Fruit fly (Drosophila melanogaster) whole organism, embryonic: ENCODE data around the gene CG42272.
A peak's percentile ranks its signal among the peaks of the same experiment; 100 is the strongest.

Experiments used
- Asciz ChIP-seq: fragments of 200-800 bp; sonication (Bioruptor generic); optimal IDR thresholded peaks from 2 replicates; lab custom pipeline; 2017; ENCODE audit warnings: missing biosample characterization, mild to moderate bottlenecking, missing genetic modification characterization, missing genetic modification reagents
- Awh ChIP-seq: fragments of 200-800 bp; sonication (Bioruptor generic); IDR thresholded peaks from 2 replicates; pipeline ENCODE4, ENCODE4 v1.3.6; 2022; ENCODE audit warnings: missing biosample characterization, missing genetic modification characterization
- Bgb ChIP-seq: fragments of 200-800 bp; sonication (Bioruptor generic); IDR thresholded peaks from 2 replicates; pipeline ENCODE4 v1.3.6; 2022; ENCODE audit warnings: missing biosample characterization, missing genetic modification characterization; ENCODE audit not compliant: partially characterized antibody
- CG10431 ChIP-seq: fragments of 200-800 bp; sonication (Bioruptor generic); optimal IDR thresholded peaks from 3 replicates; lab custom pipeline; 2018; ENCODE audit warnings: missing biosample characterization, mild to moderate bottlenecking, missing genetic modification characterization
- CG11695 ChIP-seq: fragments of 200-800 bp; sonication (Bioruptor generic); IDR thresholded peaks from 3 replicates; pipeline ENCODE4 v1.3.6; 2022; ENCODE audit warnings: missing biosample characterization, missing genetic modification characterization
- CG11723 ChIP-seq: fragments of 200-800 bp; sonication (Bioruptor generic); optimal IDR thresholded peaks from 2 replicates; lab custom pipeline; 2017; ENCODE audit warnings: missing biosample characterization, mild to moderate bottlenecking, missing genetic modification characterization
- CG12236 ChIP-seq: fragments of 200-800 bp; sonication (Bioruptor generic); optimal IDR thresholded peaks from 2 replicates; lab custom pipeline; 2016; ENCODE audit warnings: missing biosample characterization, missing genetic modification characterization
- CG12744 ChIP-seq: fragments of 200-800 bp; sonication (Bioruptor generic); optimal IDR thresholded peaks from 2 replicates; lab custom pipeline; 2016; ENCODE audit warnings: missing biosample characterization, missing genetic modification characterization
- CG13894 ChIP-seq: fragments of 200-800 bp; sonication (Bioruptor generic); optimal IDR thresholded peaks from 3 replicates; lab custom pipeline; 2018; ENCODE audit warnings: missing biosample characterization, mild to moderate bottlenecking, missing genetic modification characterization, moderate library complexity
- CG15479 ChIP-seq: fragments of 200-800 bp; sonication (Bioruptor generic); optimal IDR thresholded peaks from 3 replicates; lab custom pipeline; 2019; ENCODE audit warnings: missing biosample characterization, mild to moderate bottlenecking, missing genetic modification characterization, moderate library complexity
- CG18262 ChIP-seq: fragments of 200-800 bp; optimal IDR thresholded peaks from 3 replicates; lab custom pipeline; 2019; ENCODE audit warnings: missing biosample characterization, mild to moderate bottlenecking, missing genetic modification characterization, moderate library complexity
- CG30431 ChIP-seq: fragments of 200-800 bp; sonication (Bioruptor generic); optimal IDR thresholded peaks from 2 replicates; lab custom pipeline; 2017; ENCODE audit warnings: missing biosample characterization, missing genetic modification characterization
- CG31224 ChIP-seq: fragments of 200-800 bp; sonication (Bioruptor generic); IDR thresholded peaks from 2 replicates; pipeline ENCODE4 v1.3.6; 2022; ENCODE audit warnings: missing biosample characterization, missing genetic modification characterization
- CG31441 ChIP-seq: fragments of 200-800 bp; sonication (Bioruptor generic); IDR thresholded peaks from 2 replicates; pipeline ENCODE4 v1.3.6; 2022; ENCODE audit warnings: missing biosample characterization, missing genetic modification characterization
- CG3995 ChIP-seq: fragments of 200-800 bp; sonication (Bioruptor generic); optimal IDR thresholded peaks from 3 replicates; lab custom pipeline; 2016; ENCODE audit warnings: missing biosample characterization, missing genetic modification characterization
- CG5180 ChIP-seq: fragments of 200-800 bp; sonication (Bioruptor generic); optimal IDR thresholded peaks from 3 replicates; lab custom pipeline; 2017; ENCODE audit warnings: missing biosample characterization, missing genetic modification characterization, mild to moderate bottlenecking, moderate library complexity, missing genetic modification reagents
- CG6791 ChIP-seq: fragments of 200-800 bp; sonication (Bioruptor generic); IDR thresholded peaks from 3 replicates; pipeline ENCODE4 v1.3.6; 2022; ENCODE audit warnings: missing biosample characterization, missing genetic modification characterization; ENCODE audit not compliant: partially characterized antibody
- CG7839 ChIP-seq: fragments of 200-800 bp; sonication (Bioruptor generic); optimal IDR thresholded peaks from 3 replicates; lab custom pipeline; 2018; ENCODE audit warnings: missing biosample characterization, mild to moderate bottlenecking, missing genetic modification characterization, moderate library complexity
- CG9797 ChIP-seq: fragments of 200-800 bp; sonication (Bioruptor generic); optimal IDR thresholded peaks from 3 replicates; lab custom pipeline; 2018; ENCODE audit warnings: missing biosample characterization, mild to moderate bottlenecking, missing genetic modification characterization
- CrebB ChIP-seq: fragments of 200-800 bp; sonication (Bioruptor generic); optimal IDR thresholded peaks from 3 replicates; lab custom pipeline; 2018; ENCODE audit warnings: missing biosample characterization, mild to moderate bottlenecking, missing genetic modification characterization
- Dek ChIP-seq: fragments of 200-800 bp; sonication (Bioruptor generic); optimal IDR thresholded peaks from 3 replicates; lab custom pipeline; 2019; ENCODE audit warnings: missing biosample characterization, mild to moderate bottlenecking, missing genetic modification characterization, moderate library complexity
- Dp ChIP-seq: fragments of 200-800 bp; sonication (Bioruptor generic); optimal IDR thresholded peaks from 2 replicates; lab custom pipeline; 2018; ENCODE audit warnings: missing biosample characterization, mild to moderate bottlenecking, missing genetic modification characterization, moderate library complexity
- Dref ChIP-seq: fragments of 200-800 bp; sonication (Bioruptor generic); IDR thresholded peaks from 2 replicates; pipeline ENCODE4 v1.3.6; 2022; ENCODE audit warnings: missing biosample characterization, missing genetic modification characterization
- Ets97D ChIP-seq: fragments of 200-800 bp; sonication (Bioruptor generic); optimal IDR thresholded peaks from 3 replicates; lab custom pipeline; 2016; ENCODE audit warnings: missing biosample characterization, missing genetic modification characterization
- HHEX ChIP-seq: fragments of 200-800 bp; sonication (Bioruptor generic); optimal IDR thresholded peaks from 3 replicates; lab custom pipeline; 2017; ENCODE audit warnings: missing biosample characterization, mild to moderate bottlenecking, missing genetic modification characterization, missing genetic modification reagents
- HLH4C ChIP-seq: fragments of 200-800 bp; sonication (Bioruptor generic); IDR thresholded peaks from 3 replicates; pipeline ENCODE4 v1.3.6; 2022; ENCODE audit warnings: missing biosample characterization, missing genetic modification characterization; ENCODE audit not compliant: partially characterized antibody
- HmgZ ChIP-seq: fragments of 200-800 bp; sonication (Bioruptor generic); optimal IDR thresholded peaks from 2 replicates; lab custom pipeline; 2018; ENCODE audit warnings: missing biosample characterization, mild to moderate bottlenecking, missing genetic modification characterization
- Jarid2 ChIP-seq: fragments of 200-800 bp; sonication (Bioruptor generic); optimal IDR thresholded peaks from 3 replicates; lab custom pipeline; 2017; ENCODE audit warnings: mild to moderate bottlenecking, missing biosample characterization, missing genetic modification reagents, missing genetic modification characterization
- Lpt ChIP-seq: fragments of >200 bp; optimal IDR thresholded peaks from 2 replicates; lab custom pipeline; 2018; ENCODE audit warnings: missing biosample characterization, missing genetic modification characterization
- Mrtf ChIP-seq: fragments of 200-800 bp; sonication (Bioruptor generic); IDR thresholded peaks from 3 replicates; pipeline ENCODE4 v1.3.6; 2022; ENCODE audit warnings: missing biosample characterization, missing genetic modification characterization
- Nf-YC ChIP-seq: fragments of 200-800 bp; optimal IDR thresholded peaks from 3 replicates; lab custom pipeline; 2019; ENCODE audit warnings: missing biosample characterization, mild to moderate bottlenecking, missing genetic modification characterization, moderate library complexity
- Scr ChIP-seq: fragments of 200-800 bp; sonication (Bioruptor generic); IDR thresholded peaks from 2 replicates; pipeline ENCODE4 v1.3.6; 2022; ENCODE audit warnings: missing biosample characterization, missing genetic modification characterization; ENCODE audit not compliant: partially characterized antibody
- Sox102F ChIP-seq: fragments of 200-800 bp; sonication (Bioruptor generic); optimal IDR thresholded peaks from 2 replicates; lab custom pipeline; 2018; ENCODE audit warnings: missing biosample characterization, mild to moderate bottlenecking, missing genetic modification characterization, moderate library complexity
- Stat92E ChIP-seq, 3 experiments: fragments of >200 bp in 2 of 3; fragments of 200-800 bp in 1 of 3; sonication (Bioruptor generic) in 1 of 3; optimal IDR thresholded peaks; 2 replicates each; lab custom pipeline; 2017 to 2019; ENCODE audit warnings: missing biosample characterization in 3 of 3, missing genetic modification characterization in 3 of 3, mild to moderate bottlenecking in 1 of 3, moderate library complexity in 1 of 3
- al ChIP-seq: fragments of 200-800 bp; sonication (Bioruptor generic); IDR thresholded peaks from 2 replicates; pipeline ENCODE4 v1.3.6; 2022; ENCODE audit warnings: missing biosample characterization, missing genetic modification characterization
- ato ChIP-seq: fragments of 200-800 bp; sonication (Bioruptor generic); IDR thresholded peaks from 2 replicates; pipeline ENCODE4 v1.3.6; 2022; ENCODE audit warnings: missing biosample characterization, missing genetic modification characterization; ENCODE audit not compliant: partially characterized antibody
- dmrt99B ChIP-seq: fragments of 200-800 bp; sonication (Bioruptor generic); optimal IDR thresholded peaks from 2 replicates; lab custom pipeline; 2018; ENCODE audit warnings: missing biosample characterization, mild to moderate bottlenecking, missing genetic modification characterization, moderate library complexity
- eyg ChIP-seq: fragments of 200-800 bp; sonication (Bioruptor generic); optimal IDR thresholded peaks from 3 replicates; lab custom pipeline; 2016; ENCODE audit warnings: missing biosample characterization, missing genetic modification characterization
- fru ChIP-seq: fragments of >200 bp; optimal IDR thresholded peaks from 2 replicates; lab custom pipeline; 2017
- ftz-f1 ChIP-seq: fragments of 200-800 bp; sonication (Bioruptor generic); optimal IDR thresholded peaks from 2 replicates; lab custom pipeline; 2016; ENCODE audit warnings: missing biosample characterization, missing genetic modification characterization
- gem ChIP-seq: fragments of 200-800 bp; sonication (Bioruptor generic); optimal IDR thresholded peaks from 2 replicates; lab custom pipeline; 2019; ENCODE audit warnings: missing biosample characterization, mild to moderate bottlenecking, missing genetic modification characterization, moderate library complexity
- gsb-n ChIP-seq: fragments of 200-800 bp; sonication (Bioruptor generic); optimal IDR thresholded peaks from 3 replicates; lab custom pipeline; 2018; ENCODE audit warnings: missing biosample characterization, mild to moderate bottlenecking, missing genetic modification characterization
- her ChIP-seq: fragments of 200-800 bp; sonication (Bioruptor generic); optimal IDR thresholded peaks from 2 replicates; lab custom pipeline; 2016; ENCODE audit warnings: missing biosample characterization, missing genetic modification characterization
- kay ChIP-seq: fragments of 200-800 bp; sonication (Bioruptor generic); optimal IDR thresholded peaks from 2 replicates; lab custom pipeline; 2016; ENCODE audit warnings: missing biosample characterization, missing genetic modification characterization
- lov ChIP-seq, 2 experiments: fragments of 200-800 bp in 1 of 2; fragments of >200 bp in 1 of 2; sonication (Bioruptor generic) in 1 of 2; IDR thresholded peaks in 1 of 2; optimal IDR thresholded peaks in 1 of 2; 2 replicates in 1 of 2; 3 replicates in 1 of 2; pipeline versions ENCODE4 v1.3.6 to Lab custom; 2017 to 2022; ENCODE audit warnings: missing biosample characterization in 1 of 2, missing genetic modification characterization in 1 of 2
- repo ChIP-seq: fragments of 200-800 bp; sonication (Bioruptor generic); optimal IDR thresholded peaks from 2 replicates; lab custom pipeline; 2016; ENCODE audit warnings: missing biosample characterization, missing genetic modification characterization
- ssp ChIP-seq: fragments of 200-800 bp; sonication (Bioruptor generic); IDR thresholded peaks from 2 replicates; pipeline ENCODE4 v1.3.6; 2022; ENCODE audit warnings: missing biosample characterization, missing genetic modification characterization
- tgo ChIP-seq: fragments of 200-800 bp; sonication (Bioruptor generic); IDR thresholded peaks from 3 replicates; pipeline ENCODE4 v1.3.6; 2022; ENCODE audit warnings: missing biosample characterization, missing genetic modification characterization
- tll ChIP-seq, 2 experiments: fragments of 200-800 bp in 1 of 2; fragments of >200 bp in 1 of 2; sonication (Bioruptor generic) in 1 of 2; optimal IDR thresholded peaks; 2 replicates each; lab custom pipeline; 2017 to 2019; ENCODE audit warnings: missing biosample characterization in 2 of 2, missing genetic modification characterization in 2 of 2, mild to moderate bottlenecking in 1 of 2, moderate library complexity in 1 of 2

CG42272 gene

DNA sequence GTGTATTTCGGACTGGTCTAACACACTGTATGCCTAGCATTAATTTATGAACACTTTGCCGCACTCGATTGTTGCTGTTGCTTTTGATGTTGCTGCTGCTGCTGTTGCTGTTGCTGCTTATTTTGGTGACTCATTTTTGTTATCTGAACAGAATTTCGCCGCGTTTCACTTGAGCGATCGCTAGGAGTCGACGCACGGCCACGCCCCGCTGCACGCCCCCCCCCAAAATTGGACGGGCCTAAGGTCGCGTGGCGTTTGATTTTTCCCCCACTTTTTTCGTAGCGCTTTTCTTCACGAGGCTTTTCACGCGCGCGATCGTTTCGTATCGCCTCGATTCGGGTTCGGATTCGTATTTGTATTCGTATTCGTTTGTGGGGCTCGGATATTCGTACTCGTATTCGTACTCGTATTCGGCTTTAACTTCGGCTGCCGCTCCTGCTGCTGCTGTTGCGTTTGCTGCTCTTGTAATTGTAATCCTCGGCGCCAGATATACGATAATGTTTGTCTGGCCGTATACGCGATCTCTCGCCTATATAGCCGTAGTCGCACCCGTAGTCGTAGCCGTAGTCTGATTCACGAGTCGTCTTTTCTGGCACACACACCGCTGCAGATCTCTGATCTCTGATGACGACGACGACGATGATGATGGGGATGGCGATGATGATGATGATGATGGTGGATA is 41.2 kb downstream of the CG42272 start (continued):
- TF ChIP-seq CG31224, result no peak
- no peak for TF ChIP-seq eyg (GFP tag; lab: Kevin White, UChicago)
- peak; percentile 35 for TF ChIP-seq Jarid2
- TF ChIP-seq gsb-n (tag; lab: Kevin White, UChicago), result no peak
- no peak for TF ChIP-seq ato (GFP tag; lab: Robert Waterston, UW)
- peak; percentile 15 for TF ChIP-seq ftz-f1 (GFP tag; lab: Kevin White, UChicago)
- TF ChIP-seq lov (optimal IDR thresholded peaks at IDR 0.05; lab: Kevin White, UChicago), result no peak
- no peak for TF ChIP-seq lov (GFP tag; IDR thresholded peaks at IDR 0.05; lab: Robert Waterston, UW)
- TF ChIP-seq Stat92E (GFP tag; optimal IDR thresholded peaks at IDR 0.05; lab: Kevin White, UChicago), result no peak
- no peak for TF ChIP-seq fru (lab: Kevin White, UChicago)
- TF ChIP-seq CG12744 (GFP tag; lab: Kevin White, UChicago), result no peak
- no peak for TF ChIP-seq tll (GFP tag; optimal IDR thresholded peaks at IDR 0.05; lab: Kevin White, UChicago)
- no peak for TF ChIP-seq tgo
- TF ChIP-seq CG7839 (tag; lab: Kevin White, UChicago), result no peak
- TF ChIP-seq HmgZ (tag; lab: Kevin White, UChicago), result no peak
- no peak for TF ChIP-seq CG15479 (GFP tag; lab: Kevin White, UChicago)
- peak; percentile 17 for TF ChIP-seq kay (GFP tag; lab: Kevin White, UChicago)
- peak; percentile 47; the same call in 1 of the 3 replicates for TF ChIP-seq CG6791 (GFP tag; lab: Robert Waterston, UW)
- no peak for TF ChIP-seq dmrt99B
- TF ChIP-seq Asciz (GFP tag; lab: Kevin White, UChicago), result no peak
- TF ChIP-seq gem, result no peak
- TF ChIP-seq Sox102F, result no peak
- no peak for TF ChIP-seq Scr
- TF ChIP-seq Ets97D, result no peak
- no peak for TF ChIP-seq al (GFP tag; lab: Robert Waterston, UW)
- TF ChIP-seq Awh (GFP tag; lab: Robert Waterston, UW), result no peak
- no peak for TF ChIP-seq repo (GFP tag; lab: Kevin White, UChicago)
- no peak for TF ChIP-seq CG12236
- no peak for TF ChIP-seq CG10431
- TF ChIP-seq CG5180 (GFP tag; lab: Kevin White, UChicago), result peak; percentile 59
- no peak for TF ChIP-seq CG3995 (GFP tag; lab: Kevin White, UChicago)
- peak; percentile 28 for TF ChIP-seq Nf-YC
- no peak for TF ChIP-seq ssp (GFP tag; lab: Robert Waterston, UW)
- TF ChIP-seq Dref (GFP tag; lab: Robert Waterston, UW), result no peak
- TF ChIP-seq CG9797 (GFP tag; lab: Kevin White, UChicago), result no peak
- TF ChIP-seq CrebB, result no peak
- TF ChIP-seq Dek (tag; lab: Kevin White, UChicago), result no peak
- TF ChIP-seq her (GFP tag; lab: Kevin White, UChicago), result no peak
- TF ChIP-seq Lpt, result no peak
- TF ChIP-seq CG13894 (tag; lab: Kevin White, UChicago), result peak; percentile 42
- TF ChIP-seq CG30431, result no peak
- TF ChIP-seq Bgb (GFP tag; lab: Robert Waterston, UW), result no peak
- TF ChIP-seq Mrtf (GFP tag; lab: Robert Waterston, UW), result no peak
- no peak for TF ChIP-seq Dp (GFP tag; lab: Kevin White, UChicago)
- no peak for TF ChIP-seq HHEX
- no peak for TF ChIP-seq CG18262 (tag; lab: Kevin White, UChicago)
- TF ChIP-seq CG11695, result 0 out of 3 replicates have a peak, but pooled peaks have one; percentile 21
- TF ChIP-seq CG11723 (GFP tag; lab: Kevin White, UChicago), result no peak
- TF ChIP-seq CG31441, result no peak
- TF ChIP-seq HLH4C (GFP tag; lab: Robert Waterston, UW), result 0 out of 3 replicates have a peak, but pooled peaks have one; percentile 1
